Fruit fly (Drosophila melanogaster) ovary, adult (tissue): Measurements from ENCODE around the gene TbCMF46.

Experiments used
- CG17801 ChIP-seq: fragments of 200-800 bp; optimal IDR thresholded peaks from 2 replicates; lab custom pipeline; 2019; ENCODE audit warnings: missing biosample characterization, mild to moderate bottlenecking, missing genetic modification characterization, moderate library complexity; ENCODE audit not compliant: partially characterized antibody

Gene TbCMF46

DNA sequence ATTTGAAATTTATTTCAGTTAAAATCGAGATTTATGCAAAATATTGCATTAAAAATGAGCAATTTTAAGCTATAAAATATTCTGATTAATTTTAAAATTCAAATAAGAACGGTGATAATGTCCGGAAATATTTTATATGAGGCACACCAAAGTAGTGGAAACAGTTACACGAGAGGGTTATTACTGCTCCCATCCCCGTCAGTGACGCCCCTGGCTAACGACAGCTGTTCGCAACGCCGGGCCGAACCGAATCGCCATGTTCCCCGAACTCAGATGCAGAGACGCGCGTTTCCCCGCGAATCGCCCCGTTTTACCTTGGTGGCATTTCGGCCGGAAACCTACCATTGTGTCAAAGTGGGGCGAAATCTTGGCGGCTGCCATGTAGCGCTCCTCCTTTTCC lies 12.9 kb downstream of the TbCMF46 start:
- TF ChIP-seq CG17801 (GFP tag; lab: Kevin White, UChicago) = no peak

DNA sequence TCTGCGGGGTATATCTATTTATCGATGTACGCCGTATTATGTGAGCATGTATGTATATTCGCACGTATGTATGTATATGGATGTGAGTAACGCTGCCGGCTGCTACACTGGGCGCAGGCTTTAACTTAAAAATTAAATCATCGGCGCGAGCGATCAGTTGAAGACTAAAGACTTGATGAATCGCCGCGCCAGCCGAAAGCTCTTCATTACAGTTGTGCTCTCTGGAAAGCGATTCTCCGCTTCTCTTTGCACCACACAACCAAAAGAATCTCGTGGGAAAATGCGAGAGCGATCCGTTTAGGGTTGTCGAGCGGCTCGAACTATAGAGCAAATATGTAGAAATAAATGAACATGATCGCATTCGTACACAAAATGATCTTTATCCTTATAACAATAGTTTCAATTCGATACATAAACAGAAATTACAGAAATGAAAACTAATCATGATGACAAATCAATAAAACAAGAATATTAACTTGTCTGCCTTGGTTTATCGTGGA lies 16.1 kb downstream of the TbCMF46 start, which contains the start of gene CG13124:
CG13124 (minus strand) TSS at position 166 of the 500 bp plus-strand sequence.
- TF ChIP-seq CG17801 (GFP tag; lab: Kevin White, UChicago) = peak; percentile 18

DNA sequence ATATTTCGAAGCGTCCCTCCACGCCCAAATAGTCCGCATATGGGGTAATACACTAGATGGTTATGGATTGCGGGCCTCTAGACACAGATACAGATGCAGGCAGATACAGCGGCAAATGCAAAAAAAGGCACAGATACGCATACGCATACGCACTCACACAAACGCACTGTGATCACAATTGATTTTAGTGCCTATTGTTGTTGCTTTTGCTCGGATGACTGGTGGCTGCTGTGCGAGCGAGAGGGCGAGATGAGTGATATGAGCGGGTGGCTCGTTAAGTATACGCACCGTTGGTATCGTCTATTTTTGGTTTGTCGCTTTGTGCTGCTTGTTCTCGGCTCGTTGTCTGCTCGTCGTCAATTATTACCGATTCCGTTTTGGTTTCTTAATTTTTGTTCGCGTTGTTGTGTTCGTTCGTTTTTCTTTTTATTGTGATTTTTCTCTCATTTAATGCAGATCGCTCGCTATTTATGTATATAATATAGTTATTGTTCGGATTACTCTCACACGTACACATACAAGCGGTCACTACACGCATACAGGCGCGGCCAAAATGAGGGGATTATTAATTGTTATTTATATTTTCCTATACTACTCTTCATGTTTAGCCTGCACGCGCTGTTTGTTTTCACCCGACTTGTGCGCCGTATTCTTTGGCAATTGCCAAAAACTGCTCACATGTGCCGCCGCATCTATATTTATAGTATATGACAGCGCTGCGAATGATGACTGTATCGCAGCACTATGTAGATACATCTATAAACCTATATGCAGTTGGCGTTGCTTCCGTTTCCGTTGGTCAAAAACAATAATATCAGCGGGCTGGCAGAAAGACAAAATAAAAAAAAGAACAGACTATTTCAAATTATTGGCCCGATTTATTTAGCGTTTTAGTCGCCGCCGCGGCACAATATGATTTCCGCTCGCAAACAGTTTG lies 17.1 kb downstream of the TbCMF46 start:
- TF ChIP-seq CG17801 (GFP tag; lab: Kevin White, UChicago) = no peak

DNA sequence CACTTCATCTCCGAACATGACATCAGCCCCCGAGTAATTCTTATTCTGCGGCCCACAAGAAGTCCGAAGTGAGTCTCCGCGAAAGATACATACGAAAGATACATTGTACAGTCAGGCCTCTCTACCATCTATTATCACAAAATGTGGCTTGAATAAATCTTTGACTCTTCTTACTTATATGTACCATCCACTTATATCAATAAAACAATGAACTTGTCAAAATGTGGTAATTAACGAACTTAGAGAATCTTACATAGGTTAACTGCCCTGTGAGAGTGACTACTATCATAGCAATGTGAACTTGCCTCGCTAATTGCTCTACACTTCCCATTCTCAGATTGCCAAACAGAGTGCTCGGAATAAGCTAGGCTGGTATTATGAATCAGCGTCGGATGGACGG lies 18.0 kb downstream of the TbCMF46 start:
- no peak for TF ChIP-seq CG17801 (GFP tag; lab: Kevin White, UChicago)

DNA sequence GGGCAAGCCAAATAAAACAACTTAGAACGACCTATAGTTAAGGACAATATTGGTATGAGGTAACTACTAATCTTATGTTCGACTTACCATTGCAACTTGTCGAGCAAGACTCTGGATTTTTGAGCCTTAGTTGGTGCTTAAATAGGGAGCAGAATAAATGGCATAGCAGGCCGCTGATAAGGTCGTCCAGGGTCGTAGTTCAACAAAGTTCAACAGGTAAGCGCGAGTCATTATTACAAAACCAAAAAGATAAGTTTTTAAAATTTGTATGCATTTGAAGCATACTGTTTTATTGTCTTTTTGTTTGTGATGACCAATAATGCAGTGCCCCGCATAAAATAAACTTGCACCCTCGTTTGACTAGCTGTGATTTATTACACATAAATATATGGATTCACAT lies 21.6 kb downstream of the TbCMF46 start, which contains the start of gene Muc30E:
Muc30E (minus strand) TSS at position 101 of the 400 bp plus-strand sequence.
- no peak for TF ChIP-seq CG17801 (GFP tag; lab: Kevin White, UChicago)

DNA sequence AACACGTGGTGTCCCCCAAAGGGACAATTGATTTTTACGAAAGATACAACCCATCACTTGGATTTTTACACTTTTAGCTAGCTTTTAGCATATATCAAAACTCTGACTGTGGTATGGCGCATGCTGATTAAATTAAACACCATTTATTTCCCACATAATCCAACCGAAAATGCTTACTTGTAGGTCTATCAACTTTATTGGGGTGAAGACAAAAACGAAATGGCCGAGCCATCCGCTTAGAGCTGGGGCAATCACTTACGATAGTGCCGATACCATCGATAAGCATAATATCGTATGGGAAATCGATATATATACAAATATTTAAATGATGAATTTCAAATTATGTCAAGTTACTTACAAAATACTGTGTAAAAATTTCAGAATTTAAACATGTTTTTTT lies 27.4 kb downstream of the TbCMF46 start, which contains the start of gene RpS2:
RpS2 (minus strand) TSS at position 257 of the 400 bp plus-strand sequence.
- TF ChIP-seq CG17801 (GFP tag; lab: Kevin White, UChicago) = peak; percentile 44

DNA sequence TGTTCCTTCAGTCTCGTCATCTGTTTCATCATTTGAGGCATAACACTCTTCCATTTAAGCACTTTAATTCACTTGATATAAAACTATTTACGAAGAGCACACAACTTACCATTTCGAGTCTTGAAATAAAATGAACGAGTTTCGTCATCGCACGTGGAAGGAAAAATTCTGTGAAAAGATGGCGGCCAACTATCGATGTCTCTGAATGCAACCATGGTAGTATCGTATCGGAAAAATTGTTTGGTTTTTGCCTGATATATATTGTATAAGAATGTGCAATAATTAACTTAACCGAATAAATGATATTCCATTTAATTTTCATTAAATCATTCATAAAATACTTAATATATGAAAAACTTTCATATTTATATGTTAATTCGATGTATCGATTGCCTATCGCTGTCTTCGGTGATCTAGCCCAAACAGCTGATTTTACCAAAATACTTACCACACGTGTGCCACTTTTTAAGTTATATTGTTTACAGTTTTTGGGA lies 29.7 kb downstream of the TbCMF46 start, which contains the start of gene Bka:
Bka (plus strand) TSS at position 417 of the 494 bp plus-strand sequence.
- peak; percentile 86 for TF ChIP-seq CG17801 (GFP tag; lab: Kevin White, UChicago)

DNA sequence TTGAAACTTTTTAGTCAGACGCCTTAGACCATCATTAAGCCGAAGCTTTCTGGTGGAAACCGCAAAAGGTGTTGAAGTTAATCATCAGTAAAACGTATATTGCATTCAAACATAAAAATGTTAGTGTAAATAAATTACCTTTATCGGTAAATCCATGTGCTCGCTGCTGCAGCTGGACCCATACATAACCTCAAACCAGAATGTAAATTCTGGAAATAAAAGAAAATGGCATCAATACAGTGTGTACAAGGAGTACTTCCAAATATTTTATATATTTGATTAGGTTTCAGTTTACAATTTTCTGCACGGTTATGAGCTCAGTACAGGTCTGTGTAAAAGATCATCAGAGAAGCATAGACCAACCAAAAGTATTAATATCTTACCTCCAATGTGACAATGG lies 30.5 kb downstream of the TbCMF46 start:
- TF ChIP-seq CG17801 (GFP tag; lab: Kevin White, UChicago) = no peak

DNA sequence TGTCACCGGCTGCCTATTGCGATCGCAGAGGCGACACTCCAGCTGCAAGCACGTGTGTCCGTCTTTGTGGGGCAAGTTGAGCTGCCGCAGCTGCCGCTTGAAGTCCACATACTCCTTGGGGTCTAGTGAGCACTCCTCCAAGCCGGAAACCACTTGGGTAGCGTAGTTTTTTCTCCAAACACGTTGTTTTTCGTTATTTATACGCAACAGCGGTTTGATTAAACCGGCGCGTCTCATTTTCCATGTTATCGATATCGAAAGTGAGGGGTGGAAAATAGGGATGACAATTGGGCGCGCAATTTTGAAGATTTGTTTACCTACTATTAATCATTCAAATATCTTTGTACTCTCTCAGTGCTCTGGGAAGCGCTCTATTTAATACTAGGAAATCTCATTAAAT lies 31.5 kb downstream of the TbCMF46 start, which contains the start of gene mtDNA-helicase:
mtDNA-helicase (minus strand) TSS at position 264 of the 400 bp plus-strand sequence.
- TF ChIP-seq CG17801 (GFP tag; lab: Kevin White, UChicago) = no peak

DNA sequence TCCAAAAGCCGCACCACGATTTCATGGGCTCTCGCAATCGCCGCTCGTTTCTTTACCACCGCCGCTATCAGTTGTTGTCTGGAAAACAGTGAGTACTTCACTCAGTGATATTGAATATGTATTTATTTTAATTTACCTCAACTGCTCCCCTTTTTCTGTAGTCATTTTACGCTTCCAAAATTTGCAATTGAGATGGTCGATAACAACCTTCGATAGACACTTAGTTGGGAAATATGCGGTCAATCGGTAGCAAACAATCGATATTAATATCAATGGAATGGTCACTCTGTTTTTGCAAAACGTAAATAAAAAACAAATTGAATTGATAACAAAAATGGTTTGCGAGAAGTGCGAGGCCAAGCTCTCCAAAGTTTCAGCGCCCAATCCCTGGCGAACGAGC lies 34.1 kb downstream of the TbCMF46 start, which contains the start of the genes CG34183 and CG4537:
CG34183 (minus strand) TSS at position 197 of the 400 bp plus-strand sequence.
CG4537 (plus strand) TSS at position 310 of the 400 bp plus-strand sequence.
- peak; percentile 71 for TF ChIP-seq CG17801 (GFP tag; lab: Kevin White, UChicago)

DNA sequence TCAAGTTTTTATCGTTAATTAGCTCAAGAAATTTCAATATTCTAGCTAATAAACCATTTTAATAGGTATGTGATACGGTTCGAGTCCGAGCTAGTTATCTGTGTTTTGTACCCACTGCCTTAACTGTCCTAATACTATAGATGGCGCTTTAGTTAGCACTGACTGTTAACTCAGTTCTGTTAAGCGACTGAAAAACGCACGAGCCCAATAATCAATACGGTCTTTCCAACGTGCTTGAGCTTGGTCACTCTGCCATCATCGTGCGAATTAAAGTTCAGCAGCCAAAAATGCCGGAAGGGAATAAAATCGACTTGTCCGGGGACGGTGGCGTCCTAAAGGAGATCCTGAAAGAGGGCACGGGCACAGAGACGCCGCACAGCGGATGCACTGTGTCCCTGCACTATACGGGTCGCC lies 36.8 kb downstream of the TbCMF46 start, which contains the start of gene Fkbp59:
Fkbp59 (plus strand) TSS at position 150 of the 414 bp plus-strand sequence.
- TF ChIP-seq CG17801 (GFP tag; lab: Kevin White, UChicago) = no peak

DNA sequence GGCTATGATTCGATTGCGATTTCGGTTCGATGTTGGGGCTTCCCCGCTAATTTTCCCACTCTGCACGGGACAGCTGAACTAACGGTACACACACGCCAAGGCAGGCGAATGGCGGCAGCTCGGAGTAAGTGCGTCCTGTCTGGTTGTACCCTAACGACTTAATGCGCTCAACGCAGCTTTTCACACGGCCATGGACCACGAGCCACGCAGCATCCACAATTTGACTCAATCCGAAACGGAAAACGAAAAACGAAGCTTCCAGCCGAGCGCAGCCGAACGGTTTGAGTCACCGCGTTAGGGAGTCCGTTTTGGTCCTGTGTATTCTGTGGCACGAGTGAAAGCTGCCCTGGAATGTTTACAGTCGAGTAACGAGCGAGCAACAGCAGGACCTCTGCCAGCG lies 38.6 kb downstream of the TbCMF46 start, which contains the start of gene nAChRalpha6:
nAChRalpha6 (minus strand) TSS at position 165 of the 400 bp plus-strand sequence.
- no peak for TF ChIP-seq CG17801 (GFP tag; lab: Kevin White, UChicago)

DNA sequence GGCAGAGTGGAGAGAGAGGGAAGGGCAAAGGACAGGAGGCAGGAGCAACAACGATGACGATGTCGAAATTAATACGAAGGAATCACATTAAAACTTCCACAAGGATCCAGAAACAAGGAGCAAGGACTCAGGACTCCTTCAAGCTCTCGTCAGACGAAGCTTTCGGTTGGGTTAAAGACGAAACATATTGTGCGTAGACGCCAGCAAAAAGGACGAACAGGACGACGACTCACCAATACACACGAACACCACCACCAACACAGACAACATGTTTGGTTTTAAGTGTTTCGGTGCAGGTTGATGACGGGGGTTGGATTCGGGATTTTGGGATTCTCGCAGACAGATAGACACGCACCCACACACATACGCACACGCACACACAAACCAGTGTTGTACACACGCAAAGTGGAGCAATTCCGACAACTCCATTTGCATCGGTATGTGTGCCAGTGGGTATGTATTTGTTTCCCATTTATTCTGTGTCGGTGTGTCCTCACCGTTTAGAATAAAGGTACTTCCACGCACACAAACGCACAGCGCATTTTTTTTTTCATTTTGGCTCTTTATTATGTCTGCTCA lies 42.2 kb downstream of the TbCMF46 start:
- no peak for TF ChIP-seq CG17801 (GFP tag; lab: Kevin White, UChicago)
